Worm (Caenorhabditis elegans): ENCODE data around the gene lbp-8.

DNA sequence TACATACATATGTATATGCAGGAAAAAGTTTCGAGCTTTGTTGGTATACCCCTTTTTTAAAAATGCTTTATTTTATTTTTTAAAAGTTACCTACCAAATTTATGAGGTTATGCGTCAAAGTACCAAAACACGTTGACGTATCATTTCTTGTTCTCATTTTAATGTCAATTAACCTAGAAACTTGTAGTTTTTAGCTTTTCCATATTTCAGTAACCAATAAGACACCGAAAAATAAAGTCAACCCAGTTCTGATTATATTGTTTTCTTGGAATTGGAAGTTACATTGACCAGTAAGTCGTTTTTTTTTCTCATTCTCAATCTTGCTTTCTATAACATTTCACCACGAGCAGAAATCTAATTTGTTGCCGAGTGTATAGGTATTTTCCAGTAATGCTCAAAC is 46.3 kb downstream of the lbp-8 start, which contains the start of gene srw-145:
- TF ChIP-seq lin-39 (tag; optimal IDR thresholded peaks at IDR 0.05) (no peak), lsy-2 (tag; optimal IDR thresholded peaks at IDR 0.05) (no peak), snpc-4 (tag; optimal IDR thresholded peaks at IDR 0.05) (no peak), nhr-11 (tag; optimal IDR thresholded peaks at IDR 0.05) (peak; percentile 31), ama-1 (optimal IDR thresholded peaks at IDR 0.05) (no peak)

All from whole organism, L1 larva.